Fruit fly (Drosophila melanogaster) whole organism, adult: ENCODE results near the gene CG1537.

ENCODE experiments used
- CG12768 ChIP-seq: fragments of 200-800 bp; sonication (Bioruptor generic); optimal IDR thresholded peaks from 2 replicates; lab custom pipeline; 2017; ENCODE audit warnings: missing biosample characterization, missing genetic modification characterization, mild to moderate bottlenecking, moderate library complexity, missing genetic modification reagents
- CG14711 ChIP-seq: fragments of 200-800 bp; sonication (Bioruptor generic); optimal IDR thresholded peaks from 2 replicates; lab custom pipeline; 2018; ENCODE audit warnings: missing biosample characterization, mild to moderate bottlenecking, missing genetic modification characterization, moderate library complexity
- CG1620 ChIP-seq: fragments of 200-800 bp; sonication (Bioruptor generic); optimal IDR thresholded peaks from 2 replicates; lab custom pipeline; 2016; ENCODE audit warnings: missing biosample characterization, missing genetic modification characterization
- CG5204 ChIP-seq: fragments of 200-800 bp; sonication (Bioruptor generic); optimal IDR thresholded peaks from 2 replicates; lab custom pipeline; 2016; ENCODE audit warnings: missing biosample characterization, missing genetic modification characterization
- CG7101 ChIP-seq: fragments of 200-800 bp; sonication (Bioruptor generic); optimal IDR thresholded peaks from 2 replicates; lab custom pipeline; 2018; ENCODE audit warnings: missing biosample characterization, mild to moderate bottlenecking, missing genetic modification characterization, moderate library complexity
- Crg-1 ChIP-seq: fragments of 200-800 bp; sonication (Bioruptor generic); optimal IDR thresholded peaks from 2 replicates; lab custom pipeline; 2016; ENCODE audit warnings: missing biosample characterization, missing genetic modification characterization
- Mnt ChIP-seq: fragments of 200-800 bp; sonication (Bioruptor generic); optimal IDR thresholded peaks from 2 replicates; lab custom pipeline; 2016; ENCODE audit warnings: missing biosample characterization, mild to moderate bottlenecking, missing genetic modification characterization
- cic ChIP-seq: fragments of 200-800 bp; sonication (Bioruptor generic); optimal IDR thresholded peaks from 2 replicates; lab custom pipeline; 2017; ENCODE audit warnings: missing biosample characterization, mild to moderate bottlenecking, missing genetic modification characterization, moderate library complexity
- toe ChIP-seq: fragments of 200-800 bp; sonication (Bioruptor generic); optimal IDR thresholded peaks from 2 replicates; lab custom pipeline; 2016; ENCODE audit warnings: missing biosample characterization, missing genetic modification characterization

dm6 chrX:11044456-11044855 lies 18.5 kb downstream of the CG1537 start, which contains the start of gene SmydA-4:
- TF ChIP-seq CG7101 (no peak), Crg-1 (no peak), CG12768 (GFP tag; lab: Kevin White, UChicago) (no peak), toe (GFP tag; lab: Kevin White, UChicago) (no peak), CG14711 (no peak), Mnt (GFP tag; lab: Kevin White, UChicago) (no peak), cic (no peak), CG1620 (GFP tag; lab: Kevin White, UChicago) (no peak), CG5204 (GFP tag; lab: Kevin White, UChicago) (no peak)
